Fruit fly (Drosophila melanogaster) whole organism, embryonic: ENCODE measurements around the gene tws.

Experiments used
- Adf1 ChIP-seq: fragments of 200-800 bp; sonication (Bioruptor generic); IDR thresholded peaks from 2 replicates; pipeline ENCODE4 v1.3.6; 2022; ENCODE audit warnings: missing biosample characterization, missing genetic modification characterization
- CG11247 ChIP-seq: fragments of 200-800 bp; sonication (Bioruptor generic); IDR thresholded peaks from 2 replicates; pipeline ENCODE4 v1.3.6; 2022; ENCODE audit warnings: missing biosample characterization, missing genetic modification characterization
- CG11456 ChIP-seq: fragments of 200-800 bp; sonication (Bioruptor generic); IDR thresholded peaks from 3 replicates; pipeline ENCODE4 v1.3.6; 2022; ENCODE audit warnings: missing biosample characterization, missing genetic modification characterization
- CG12104 ChIP-seq: fragments of 200-800 bp; sonication (Bioruptor generic); optimal IDR thresholded peaks from 3 replicates; lab custom pipeline; 2016; ENCODE audit warnings: missing biosample characterization, missing genetic modification characterization
- CG13424 ChIP-seq: fragments of 200-800 bp; sonication (Bioruptor generic); optimal IDR thresholded peaks from 2 replicates; lab custom pipeline; 2019; ENCODE audit warnings: missing biosample characterization, mild to moderate bottlenecking, missing genetic modification characterization, moderate library complexity
- CG16815 ChIP-seq: fragments of 200-800 bp; sonication (Bioruptor generic); optimal IDR thresholded peaks from 3 replicates; lab custom pipeline; 2017; ENCODE audit warnings: missing biosample characterization, mild to moderate bottlenecking, missing genetic modification characterization
- CG18476 ChIP-seq: fragments of 200-800 bp; sonication (Bioruptor generic); optimal IDR thresholded peaks from 2 replicates; lab custom pipeline; 2016; ENCODE audit warnings: missing biosample characterization, mild to moderate bottlenecking, missing genetic modification characterization
- CG18764 ChIP-seq: fragments of 200-800 bp; sonication (Bioruptor generic); optimal IDR thresholded peaks from 3 replicates; lab custom pipeline; 2016; ENCODE audit warnings: missing biosample characterization, missing genetic modification characterization
- CG2202 ChIP-seq: fragments of 200-800 bp; sonication (Bioruptor generic); optimal IDR thresholded peaks from 2 replicates; lab custom pipeline; 2018; ENCODE audit warnings: missing biosample characterization, mild to moderate bottlenecking, missing genetic modification characterization
- CG31224 ChIP-seq: fragments of 200-800 bp; sonication (Bioruptor generic); IDR thresholded peaks from 2 replicates; pipeline ENCODE4 v1.3.6; 2022; ENCODE audit warnings: missing biosample characterization, missing genetic modification characterization
- CG33557 ChIP-seq: fragments of 200-800 bp; sonication (Bioruptor generic); optimal IDR thresholded peaks from 2 replicates; lab custom pipeline; 2019; ENCODE audit warnings: missing biosample characterization, mild to moderate bottlenecking, missing genetic modification characterization, moderate library complexity
- CG3407 ChIP-seq: fragments of 200-800 bp; sonication (Bioruptor generic); optimal IDR thresholded peaks from 2 replicates; lab custom pipeline; 2018; ENCODE audit warnings: missing biosample characterization, mild to moderate bottlenecking, missing genetic modification characterization
- CG34376 ChIP-seq: fragments of 200-800 bp; sonication (Bioruptor generic); optimal IDR thresholded peaks from 2 replicates; lab custom pipeline; 2018; ENCODE audit warnings: missing biosample characterization, mild to moderate bottlenecking, missing genetic modification characterization
- CG34422 ChIP-seq: fragments of 200-800 bp; sonication (Bioruptor generic); IDR thresholded peaks from 3 replicates; pipeline ENCODE4 v1.3.6; 2022; ENCODE audit warnings: missing biosample characterization, missing genetic modification characterization
- CG3726 ChIP-seq: fragments of 200-800 bp; sonication (Bioruptor generic); IDR thresholded peaks from 3 replicates; pipeline ENCODE4, ENCODE4 v1.3.6; 2022; ENCODE audit warnings: missing biosample characterization, missing genetic modification characterization
- CG4707 ChIP-seq: fragments of 200-800 bp; sonication (Bioruptor generic); optimal IDR thresholded peaks from 2 replicates; lab custom pipeline; 2018; ENCODE audit warnings: missing biosample characterization, mild to moderate bottlenecking, missing genetic modification characterization, moderate library complexity
- CG6791 ChIP-seq: fragments of 200-800 bp; sonication (Bioruptor generic); IDR thresholded peaks from 3 replicates; pipeline ENCODE4 v1.3.6; 2022; ENCODE audit warnings: missing biosample characterization, missing genetic modification characterization; ENCODE audit not compliant: partially characterized antibody
- CG7786 ChIP-seq: fragments of 200-800 bp; sonication (Bioruptor generic); optimal IDR thresholded peaks from 2 replicates; lab custom pipeline; 2016; ENCODE audit warnings: missing biosample characterization, missing genetic modification characterization
- CrebB ChIP-seq: fragments of 200-800 bp; sonication (Bioruptor generic); optimal IDR thresholded peaks from 3 replicates; lab custom pipeline; 2018; ENCODE audit warnings: missing biosample characterization, mild to moderate bottlenecking, missing genetic modification characterization
- Dek ChIP-seq: fragments of 200-800 bp; sonication (Bioruptor generic); optimal IDR thresholded peaks from 3 replicates; lab custom pipeline; 2019; ENCODE audit warnings: missing biosample characterization, mild to moderate bottlenecking, missing genetic modification characterization, moderate library complexity
- Doc2 ChIP-seq: fragments of 200-800 bp; sonication (Bioruptor generic); IDR thresholded peaks from 2 replicates; pipeline ENCODE4 v1.3.6; 2022; ENCODE audit warnings: missing biosample characterization, missing genetic modification characterization
- HLH54F ChIP-seq: fragments of 200-800 bp; sonication (Bioruptor generic); optimal IDR thresholded peaks from 3 replicates; lab custom pipeline; 2016; ENCODE audit warnings: missing biosample characterization, missing genetic modification characterization
- Hmx ChIP-seq: fragments of 200-800 bp; sonication (Bioruptor generic); optimal IDR thresholded peaks from 2 replicates; lab custom pipeline; 2016; ENCODE audit warnings: missing biosample characterization, missing genetic modification characterization
- NC2β ChIP-seq: fragments of 200-800 bp; sonication (Bioruptor generic); optimal IDR thresholded peaks from 2 replicates; lab custom pipeline; 2016; ENCODE audit warnings: missing biosample characterization, missing genetic modification characterization
- Pdp1 ChIP-seq, 2 experiments: fragments of 200-800 bp; sonication (Bioruptor generic); optimal IDR thresholded peaks; 3 replicates each; lab custom pipeline; 2016; ENCODE audit warnings: missing biosample characterization in 2 of 2, missing genetic modification characterization in 2 of 2, mild to moderate bottlenecking in 1 of 2, moderate library complexity in 1 of 2
- Ptx1 ChIP-seq: fragments of 200-800 bp; sonication (Bioruptor generic); IDR thresholded peaks from 2 replicates; pipeline ENCODE4 v1.3.6; 2022; ENCODE audit warnings: missing biosample characterization, missing genetic modification characterization
- Spps ChIP-seq: fragments of 200-800 bp; sonication (Bioruptor generic); optimal IDR thresholded peaks from 2 replicates; lab custom pipeline; 2018; ENCODE audit warnings: missing biosample characterization, mild to moderate bottlenecking, missing genetic modification characterization
- TFAM ChIP-seq: fragments of 200-800 bp; sonication (Bioruptor generic); optimal IDR thresholded peaks from 2 replicates; lab custom pipeline; 2017; ENCODE audit warnings: missing biosample characterization, missing genetic modification characterization, inconsistent platforms
- Vsx1 ChIP-seq: fragments of 200-800 bp; sonication (Bioruptor generic); optimal IDR thresholded peaks from 2 replicates; lab custom pipeline; 2017; ENCODE audit warnings: missing biosample characterization, mild to moderate bottlenecking, missing genetic modification characterization, missing genetic modification reagents
- Xrp1 ChIP-seq: fragments of 200-800 bp; sonication (Bioruptor generic); IDR thresholded peaks from 2 replicates; pipeline ENCODE4 v1.3.6; 2022; ENCODE audit warnings: missing biosample characterization, missing genetic modification characterization
- abd-A ChIP-seq: fragments of 200-800 bp; sonication (Bioruptor generic); optimal IDR thresholded peaks from 3 replicates; lab custom pipeline; 2019; ENCODE audit warnings: missing biosample characterization, mild to moderate bottlenecking, missing genetic modification characterization, moderate library complexity
- ara ChIP-seq: fragments of 200-800 bp; sonication (Bioruptor generic); IDR thresholded peaks from 2 replicates; pipeline ENCODE4 v1.3.6; 2022; ENCODE audit warnings: missing biosample characterization, missing genetic modification characterization
- ato ChIP-seq: fragments of 200-800 bp; sonication (Bioruptor generic); IDR thresholded peaks from 2 replicates; pipeline ENCODE4 v1.3.6; 2022; ENCODE audit warnings: missing biosample characterization, missing genetic modification characterization; ENCODE audit not compliant: partially characterized antibody
- btn ChIP-seq: fragments of 200-800 bp; sonication (Bioruptor generic); optimal IDR thresholded peaks from 2 replicates; lab custom pipeline; 2016; ENCODE audit warnings: missing biosample characterization, missing genetic modification characterization
- crp ChIP-seq, 2 experiments: fragments of 200-800 bp; sonication (Bioruptor generic); optimal IDR thresholded peaks; 2 replicates in 1 of 2; 3 replicates in 1 of 2; lab custom pipeline; 2017; ENCODE audit warnings: missing biosample characterization in 2 of 2, missing genetic modification characterization in 2 of 2, mild to moderate bottlenecking in 1 of 2, moderate library complexity in 1 of 2
- dmrt99B ChIP-seq: fragments of 200-800 bp; sonication (Bioruptor generic); optimal IDR thresholded peaks from 2 replicates; lab custom pipeline; 2018; ENCODE audit warnings: missing biosample characterization, mild to moderate bottlenecking, missing genetic modification characterization, moderate library complexity
- fd102C ChIP-seq: fragments of 200-800 bp; sonication (Bioruptor generic); optimal IDR thresholded peaks from 2 replicates; lab custom pipeline; 2018; ENCODE audit warnings: missing biosample characterization, mild to moderate bottlenecking, missing genetic modification characterization, moderate library complexity
- gce ChIP-seq: fragments of 200-800 bp; sonication (Bioruptor generic); IDR thresholded peaks from 3 replicates; pipeline ENCODE4 v1.3.6; 2022; ENCODE audit warnings: missing biosample characterization, missing genetic modification characterization
- ham ChIP-seq: fragments of 200-800 bp; sonication (Bioruptor generic); IDR thresholded peaks from 2 replicates; pipeline ENCODE4 v1.3.6; 2022; ENCODE audit warnings: missing biosample characterization, missing genetic modification characterization
- hth ChIP-seq: fragments of >200 bp; optimal IDR thresholded peaks from 2 replicates; lab custom pipeline; 2017; ENCODE audit warnings: inconsistent platforms
- ind ChIP-seq: fragments of 200-800 bp; sonication (Bioruptor generic); optimal IDR thresholded peaks from 3 replicates; lab custom pipeline; 2016; ENCODE audit warnings: missing biosample characterization, missing genetic modification characterization
- ken ChIP-seq: fragments of 200-800 bp; sonication (Bioruptor generic); IDR thresholded peaks from 3 replicates; pipeline ENCODE4 v1.3.6; 2022; ENCODE audit warnings: missing biosample characterization, missing genetic modification characterization
- knrl ChIP-seq: fragments of 200-800 bp; sonication (Bioruptor generic); IDR thresholded peaks from 3 replicates; pipeline ENCODE4 v1.3.6; 2022; ENCODE audit warnings: missing biosample characterization, missing genetic modification characterization; ENCODE audit not compliant: partially characterized antibody
- mam ChIP-seq: fragments of 200-800 bp; sonication (Bioruptor generic); optimal IDR thresholded peaks from 3 replicates; lab custom pipeline; 2016; ENCODE audit warnings: missing biosample characterization, missing genetic modification characterization
- pfk ChIP-seq: fragments of 200-800 bp; sonication (Bioruptor generic); optimal IDR thresholded peaks from 2 replicates; lab custom pipeline; 2018; ENCODE audit warnings: missing biosample characterization, mild to moderate bottlenecking, missing genetic modification characterization, moderate library complexity
- run ChIP-seq: fragments of 200-800 bp; sonication (Bioruptor generic); optimal IDR thresholded peaks from 3 replicates; lab custom pipeline; 2018; ENCODE audit warnings: missing biosample characterization, mild to moderate bottlenecking, missing genetic modification characterization
- sens-2 ChIP-seq: fragments of 200-800 bp; sonication (Bioruptor generic); IDR thresholded peaks from 2 replicates; pipeline ENCODE4 v1.3.6; 2022; ENCODE audit warnings: missing biosample characterization, missing genetic modification characterization
- sim ChIP-seq: fragments of 200-800 bp; sonication (Bioruptor generic); IDR thresholded peaks from 2 replicates; pipeline ENCODE4 v1.3.6; 2022; ENCODE audit warnings: missing biosample characterization, missing genetic modification characterization
- sisA ChIP-seq: fragments of 200-800 bp; sonication (Bioruptor generic); IDR thresholded peaks from 2 replicates; pipeline ENCODE4 v1.3.6; 2022; ENCODE audit warnings: missing biosample characterization, missing genetic modification characterization
- sqz ChIP-seq: fragments of 200-800 bp; sonication (Bioruptor generic); optimal IDR thresholded peaks from 3 replicates; lab custom pipeline; 2018; ENCODE audit warnings: missing biosample characterization, mild to moderate bottlenecking, missing genetic modification characterization
- tin ChIP-seq: fragments of 200-800 bp; sonication (Bioruptor generic); optimal IDR thresholded peaks from 3 replicates; lab custom pipeline; 2016; ENCODE audit warnings: missing biosample characterization, missing genetic modification characterization
- trem ChIP-seq: fragments of 200-800 bp; optimal IDR thresholded peaks from 3 replicates; lab custom pipeline; 2019; ENCODE audit warnings: missing biosample characterization, mild to moderate bottlenecking, missing genetic modification characterization, moderate library complexity

tws gene

DNA sequence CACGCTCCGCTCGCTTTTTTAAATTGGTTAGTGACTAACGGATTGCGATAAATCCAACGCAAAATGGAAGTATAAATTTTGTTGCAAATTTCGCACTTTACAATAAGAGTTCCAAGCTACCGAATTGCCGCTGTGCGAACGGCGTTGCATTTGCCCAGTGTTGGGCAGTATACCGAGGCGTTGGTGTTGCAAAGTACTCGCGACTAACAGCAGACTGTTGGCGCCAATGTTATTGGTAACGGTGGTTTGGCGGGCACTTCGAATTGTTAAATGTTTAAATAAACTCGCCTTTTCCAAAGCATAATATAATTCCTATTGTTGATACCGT lies 5.3 kb downstream of the tws start (continued):
- TF ChIP-seq ind (GFP tag; lab: Kevin White, UChicago) (peak; percentile 37), CG16815 (no peak), tin (peak; percentile 48), ham (GFP tag; lab: Robert Waterston, UW) (no peak), abd-A (tag; lab: Kevin White, UChicago) (no peak), sens-2 (GFP tag; lab: Robert Waterston, UW) (no peak), ken (peak; percentile 44; the same call in 1 of the 3 replicates), btn (GFP tag; lab: Kevin White, UChicago) (no peak), Ptx1 (GFP tag; lab: Robert Waterston, UW) (no peak), Pdp1 (GFP tag; optimal IDR thresholded peaks at IDR 0.05; lab: Kevin White, UChicago) (peak in 1 of 2 experiments; percentile 42), CG6791 (GFP tag; lab: Robert Waterston, UW) (no peak), fd102C (no peak), ato (GFP tag; lab: Robert Waterston, UW) (no peak), Adf1 (GFP tag; lab: Robert Waterston, UW) (peak; percentile 22; the same call in 1 of the 2 replicates), CrebB (tag; lab: Kevin White, UChicago) (no peak), CG11456 (GFP tag; lab: Robert Waterston, UW) (no peak), Vsx1 (GFP tag; lab: Kevin White, UChicago) (no peak), CG11247 (no peak), CG3726 (no peak), pfk (GFP tag; lab: Kevin White, UChicago) (no peak), CG18764 (GFP tag; lab: Kevin White, UChicago) (no peak), ara (GFP tag; lab: Robert Waterston, UW) (no peak), TFAM (GFP tag; lab: Kevin White, UChicago) (no peak), CG7786 (GFP tag; lab: Kevin White, UChicago) (peak; percentile 48), Doc2 (no peak), CG33557 (GFP tag; lab: Kevin White, UChicago) (no peak), HLH54F (peak; percentile 64), mam (GFP tag; lab: Kevin White, UChicago) (peak; percentile 31), CG18476 (no peak), CG34422 (no peak; the same call in 2 of the 3 replicates), hth (lab: Kevin White, UChicago) (no peak), gce (GFP tag; lab: Robert Waterston, UW) (no peak), CG12104 (GFP tag; lab: Kevin White, UChicago) (no peak), sisA (GFP tag; lab: Robert Waterston, UW) (no peak), CG2202 (no peak), CG13424 (tag; lab: Kevin White, UChicago) (no peak), Spps (tag; lab: Kevin White, UChicago) (no peak), dmrt99B (tag; lab: Kevin White, UChicago) (no peak), CG4707 (no peak), knrl (no peak), Hmx (GFP tag; lab: Kevin White, UChicago) (no peak), trem (peak; percentile 45), CG3407 (no peak), sim (GFP tag; lab: Robert Waterston, UW) (no peak), NC2β (GFP tag; lab: Kevin White, UChicago) (no peak), Xrp1 (GFP tag; lab: Robert Waterston, UW) (0 out of 2 replicates have a peak, but pooled peaks have one; percentile 27), CG34376 (GFP tag; lab: Kevin White, UChicago) (peak; percentile 63), run (tag; lab: Kevin White, UChicago) (no peak), crp (GFP tag; optimal IDR thresholded peaks at IDR 0.05; lab: Kevin White, UChicago) (no peak), CG31224 (GFP tag; lab: Robert Waterston, UW) (no peak), sqz (GFP tag; lab: Kevin White, UChicago) (no peak), Dek (no peak)
